Worm (Caenorhabditis elegans) whole organism, young adult: ENCODE results near the gene F01G4.6.

Source experiments
- C06A6.2 ChIP-seq: fragments of 200-800 bp; sonication (Bioruptor generic); conservative IDR thresholded peaks from 2 replicates; pipeline ENCODE4 v1.3.6; 2022; ENCODE audit warnings: missing genetic modification characterization, missing compliant biosample characterization
- C17E4.6 ChIP-seq: fragments of 200-800 bp; sonication (Bioruptor generic); IDR thresholded peaks from 2 replicates; pipeline ENCODE4 v1.3.6; 2022; ENCODE audit warnings: missing genetic modification reagents, missing genetic modification characterization, missing compliant biosample characterization
- D2030.7 ChIP-seq: fragments of 200-800 bp; sonication (Bioruptor generic); IDR thresholded peaks from 2 replicates; pipeline ENCODE4 v1.3.6; 2022; ENCODE audit warnings: missing genetic modification reagents, missing genetic modification characterization, missing compliant biosample characterization
- F10E7.11 ChIP-seq: sonication (generic microtip); optimal IDR thresholded peaks from 2 replicates; lab custom pipeline; 2017; ENCODE audit warnings: mild to moderate bottlenecking, missing genetic modification characterization, moderate library complexity, missing compliant biosample characterization
- F22D6.2 ChIP-seq: sonication (generic microtip); optimal IDR thresholded peaks from 2 replicates; lab custom pipeline; 2016; ENCODE audit warnings: mild to moderate bottlenecking, missing genetic modification characterization, missing compliant biosample characterization
- F23B12.7 ChIP-seq: sonication (generic microtip); optimal IDR thresholded peaks from 2 replicates; lab custom pipeline; 2017; ENCODE audit warnings: missing genetic modification characterization, mild to moderate bottlenecking, missing compliant biosample characterization, antibody characterized with exemption, moderate library complexity; ENCODE audit not compliant: insufficient read depth
- F55B11.4 ChIP-seq: sonication (generic microtip); optimal IDR thresholded peaks from 2 replicates; lab custom pipeline; 2016; ENCODE audit warnings: missing compliant biosample characterization, missing genetic modification characterization, borderline replicate concordance; ENCODE audit not compliant: insufficient read depth
- Y53F4B.3 ChIP-seq: fragments of 200-800 bp; sonication (Bioruptor generic); IDR thresholded peaks from 2 replicates; pipeline ENCODE4 v1.3.6; 2022; ENCODE audit warnings: missing genetic modification reagents, missing genetic modification characterization, missing compliant biosample characterization
- aptf-3 ChIP-seq: fragments of 200-800 bp; sonication (Bioruptor generic); IDR thresholded peaks from 2 replicates; pipeline ENCODE4 v1.3.6; 2022; ENCODE audit warnings: missing genetic modification characterization, missing compliant biosample characterization
- atf-7 ChIP-seq: sonication (generic microtip); optimal IDR thresholded peaks from 2 replicates; lab custom pipeline; 2017; ENCODE audit warnings: mild to moderate bottlenecking, missing genetic modification characterization, missing compliant biosample characterization
- attf-3 ChIP-seq: fragments of 200-800 bp; sonication (Bioruptor generic); conservative IDR thresholded peaks from 2 replicates; pipeline ENCODE4 v1.3.6; 2022; ENCODE audit warnings: missing genetic modification reagents, missing genetic modification characterization, missing compliant biosample characterization
- cebp-1 ChIP-seq, 2 experiments: fragments of 200-800 bp in 1 of 2; sonication (Bioruptor generic) in 1 of 2; sonication (generic microtip) in 1 of 2; IDR thresholded peaks in 1 of 2; optimal IDR thresholded peaks in 1 of 2; 2 replicates each; pipeline versions ENCODE4 v1.3.6 to Lab custom; 2017 to 2022; ENCODE audit warnings: missing compliant biosample characterization in 2 of 2, missing genetic modification characterization in 2 of 2, mild to moderate bottlenecking in 1 of 2, missing genetic modification reagents in 1 of 2, moderate library complexity in 1 of 2
- cebp-2 ChIP-seq: fragments of 200-800 bp; sonication (Bioruptor generic); IDR thresholded peaks from 2 replicates; pipeline ENCODE4 v1.3.6; 2022; ENCODE audit warnings: missing genetic modification characterization, missing compliant biosample characterization
- ceh-100 ChIP-seq: fragments of 200-800 bp; sonication (Bioruptor generic); IDR thresholded peaks from 2 replicates; pipeline ENCODE4 v1.3.6; 2022; ENCODE audit warnings: missing genetic modification reagents, missing genetic modification characterization, missing compliant biosample characterization
- ceh-27 ChIP-seq: fragments of 200-800 bp; sonication (Bioruptor generic); optimal IDR thresholded peaks from 2 replicates; lab custom pipeline; 2018; ENCODE audit warnings: mild to moderate bottlenecking, missing genetic modification characterization, moderate library complexity, missing compliant biosample characterization
- chd-7 ChIP-seq: sonication (generic microtip); optimal IDR thresholded peaks from 2 replicates; lab custom pipeline; 2016; ENCODE audit warnings: mild to moderate bottlenecking, missing genetic modification characterization, moderate library complexity, missing compliant biosample characterization
- die-1 ChIP-seq: sonication (generic microtip); optimal IDR thresholded peaks from 2 replicates; lab custom pipeline; 2016; ENCODE audit warnings: missing genotype, mild to moderate bottlenecking, missing genetic modification characterization, missing compliant biosample characterization
- dpff-1 ChIP-seq: sonication (generic microtip); optimal IDR thresholded peaks from 2 replicates; lab custom pipeline; 2017; ENCODE audit warnings: mild to moderate bottlenecking, missing genetic modification characterization, missing compliant biosample characterization
- efl-1 ChIP-seq: fragments of 150-350 bp; optimal IDR thresholded peaks from 2 replicates; lab custom pipeline; 2014; ENCODE audit warnings: missing biosample characterization, missing genetic modification reagents, missing genetic modification characterization
- egl-44 ChIP-seq: fragments of 200-800 bp; sonication (Bioruptor generic); IDR thresholded peaks from 2 replicates; pipeline ENCODE4 v1.3.6; 2022; ENCODE audit warnings: missing genetic modification reagents, missing genetic modification characterization, missing compliant biosample characterization
- ekl-4 ChIP-seq: fragments of 200-800 bp; sonication (Bioruptor generic); IDR thresholded peaks from 2 replicates; pipeline ENCODE4 v1.3.6; 2022; ENCODE audit warnings: missing genetic modification reagents, missing genetic modification characterization, missing compliant biosample characterization
- gei-17 ChIP-seq: fragments of 200-800 bp; sonication (Bioruptor generic); optimal IDR thresholded peaks from 2 replicates; lab custom pipeline; 2018; ENCODE audit warnings: mild to moderate bottlenecking, missing genetic modification characterization, missing compliant biosample characterization
- hlh-12 ChIP-seq: sonication (generic microtip); optimal IDR thresholded peaks from 2 replicates; lab custom pipeline; 2016; ENCODE audit warnings: missing genetic modification characterization, missing compliant biosample characterization
- hmg-1.2 ChIP-seq: fragments of 200-800 bp; sonication (Bioruptor generic); IDR thresholded peaks from 2 replicates; pipeline ENCODE4 v1.3.6; 2022; ENCODE audit warnings: missing genetic modification reagents, missing genetic modification characterization, missing compliant biosample characterization
- hmg-20 ChIP-seq: fragments of 200-800 bp; sonication (Bioruptor generic); IDR thresholded peaks from 2 replicates; pipeline ENCODE4 v1.3.6; 2022; ENCODE audit warnings: missing genetic modification reagents, missing genetic modification characterization, missing compliant biosample characterization
- lir-1 ChIP-seq: fragments of 200-800 bp; sonication (Bioruptor generic); conservative IDR thresholded peaks from 2 replicates; pipeline ENCODE4 v1.3.6; 2022; ENCODE audit warnings: missing genetic modification reagents, missing genetic modification characterization, missing compliant biosample characterization
- lsl-1 ChIP-seq: fragments of 200-800 bp; sonication (Bioruptor generic); optimal IDR thresholded peaks from 2 replicates; lab custom pipeline; 2018; ENCODE audit warnings: mild to moderate bottlenecking, missing genetic modification characterization, moderate library complexity, missing compliant biosample characterization
- madf-10 ChIP-seq: sonication (generic microtip); optimal IDR thresholded peaks from 2 replicates; lab custom pipeline; 2016; ENCODE audit warnings: mild to moderate bottlenecking, missing genetic modification characterization, missing compliant biosample characterization
- madf-3 ChIP-seq: fragments of 200-800 bp; sonication (Bioruptor generic); IDR thresholded peaks from 2 replicates; pipeline ENCODE4 v1.3.6; 2022; ENCODE audit warnings: missing genetic modification reagents, missing genetic modification characterization, missing compliant biosample characterization
- mel-28 ChIP-seq: sonication (generic microtip); optimal IDR thresholded peaks from 2 replicates; lab custom pipeline; 2016; ENCODE audit warnings: borderline replicate concordance, mild to moderate bottlenecking, missing genetic modification characterization, missing compliant biosample characterization
- mes-4 ChIP-seq: sonication (generic microtip); optimal IDR thresholded peaks from 2 replicates; lab custom pipeline; 2016; ENCODE audit warnings: missing genotype, missing genetic modification characterization, missing compliant biosample characterization
- mxl-1 ChIP-seq: sonication (generic microtip); optimal IDR thresholded peaks from 2 replicates; lab custom pipeline; 2016; ENCODE audit warnings: missing genetic modification characterization, missing compliant biosample characterization
- nfya-1 ChIP-seq: sonication (generic microtip); optimal IDR thresholded peaks from 2 replicates; lab custom pipeline; 2017; ENCODE audit warnings: antibody characterized with exemption, missing compliant biosample characterization, missing genetic modification characterization, borderline replicate concordance; ENCODE audit not compliant: insufficient read depth
- nfya-2 ChIP-seq: fragments of 200-800 bp; sonication (Bioruptor generic); IDR thresholded peaks from 2 replicates; pipeline ENCODE4 v1.3.6; 2022; ENCODE audit warnings: missing genetic modification reagents, missing genetic modification characterization, missing compliant biosample characterization
- nfyb-1 ChIP-seq: fragments of 200-800 bp; sonication (Bioruptor generic); IDR thresholded peaks from 2 replicates; pipeline ENCODE4 v1.3.6; 2022; ENCODE audit warnings: missing genetic modification reagents, missing genetic modification characterization, missing compliant biosample characterization
- nhr-179 ChIP-seq: sonication (generic microtip); optimal IDR thresholded peaks from 2 replicates; lab custom pipeline; 2016; ENCODE audit warnings: mild to moderate bottlenecking, missing genetic modification characterization, missing compliant biosample characterization
- nhr-90 ChIP-seq: sonication (generic microtip); optimal IDR thresholded peaks from 2 replicates; lab custom pipeline; 2016; ENCODE audit warnings: missing genotype, mild to moderate bottlenecking, missing genetic modification characterization, missing compliant biosample characterization
- pbrm-1 ChIP-seq: fragments of 200-800 bp; sonication (Bioruptor generic); IDR thresholded peaks from 2 replicates; pipeline ENCODE4 v1.3.6; 2022; ENCODE audit warnings: missing genetic modification reagents, missing genetic modification characterization, missing compliant biosample characterization
- rcor-1 ChIP-seq: fragments of 200-800 bp; sonication (Bioruptor generic); IDR thresholded peaks from 2 replicates; pipeline ENCODE4 v1.3.6; 2022; ENCODE audit warnings: missing genetic modification reagents, missing genetic modification characterization, missing compliant biosample characterization
- snpc-3.4 ChIP-seq: sonication (generic microtip); optimal IDR thresholded peaks from 2 replicates; lab custom pipeline; 2017; ENCODE audit warnings: missing genetic modification characterization, mild to moderate bottlenecking, missing compliant biosample characterization, antibody characterized with exemption, moderate library complexity, missing genotype, missing genetic modification reagents
- snpc-4 ChIP-seq, 5 experiments: fragments of 150-350 bp in 1 of 5; sonication (generic microtip) in 4 of 5; optimal IDR thresholded peaks; 2 replicates each; lab custom pipeline; 2014 to 2018; ENCODE audit warnings: missing genetic modification characterization in 5 of 5, missing biosample characterization in 3 of 5, antibody characterized with exemption in 2 of 5, mild to moderate bottlenecking in 2 of 5, missing compliant biosample characterization in 2 of 5, missing genotype in 2 of 5, moderate library complexity in 2 of 5, missing genetic modification reagents in 1 of 5
- sptf-2 ChIP-seq: fragments of 200-800 bp; sonication (Bioruptor generic); optimal IDR thresholded peaks from 2 replicates; lab custom pipeline; 2018; ENCODE audit warnings: mild to moderate bottlenecking, missing genetic modification characterization, missing compliant biosample characterization
- tlf-1 ChIP-seq: fragments of 200-800 bp; sonication (Bioruptor generic); optimal IDR thresholded peaks from 2 replicates; lab custom pipeline; 2018; ENCODE audit warnings: mild to moderate bottlenecking, missing genetic modification characterization, missing compliant biosample characterization
- ztf-22 ChIP-seq: fragments of 200-800 bp; sonication (Bioruptor generic); optimal IDR thresholded peaks from 2 replicates; lab custom pipeline; 2018; ENCODE audit warnings: mild to moderate bottlenecking, missing genetic modification characterization, moderate library complexity, missing compliant biosample characterization
- ztf-25 ChIP-seq: fragments of 200-800 bp; sonication (Bioruptor generic); IDR thresholded peaks from 2 replicates; pipeline ENCODE4 v1.3.6; 2022; ENCODE audit warnings: missing genetic modification reagents, missing genetic modification characterization, missing compliant biosample characterization
- ztf-26 ChIP-seq: sonication (generic microtip); optimal IDR thresholded peaks from 2 replicates; lab custom pipeline; 2017; ENCODE audit warnings: missing genetic modification characterization, missing compliant biosample characterization

Gene F01G4.6

ce11 chrIV:11118837-11119491, 30.3 kb downstream of the F01G4.6 start, which contains the start of the genes imp-2 and enpl-1 (continued):
- TF ChIP-seq gei-17 (GFP tag; lab: Kevin White, UChicago) (peak; percentile 46), ekl-4 (GFP tag; lab: Robert Waterston, UW) (peak; percentile 91), mxl-1 (tag; lab: Kevin White, UChicago) (no peak), madf-3 (GFP tag; lab: Robert Waterston, UW) (peak; percentile 72; the same call in 1 of the 2 replicates), madf-10 (tag; lab: Kevin White, UChicago) (peak; percentile 77), lsl-1 (GFP tag; lab: Kevin White, UChicago) (peak; percentile 67), atf-7 (peak; percentile 63), snpc-4 (GFP tag; optimal IDR thresholded peaks at IDR 0.05; lab: Kevin White, UChicago) (no peak), snpc-4 (tag; optimal IDR thresholded peaks at IDR 0.05; lab: Kevin White, UChicago) (peak in 3 of 4 experiments; percentile 68 to 78 (median 71)), C06A6.2 (GFP tag; lab: Robert Waterston, UW) (peak; percentile 80), mes-4 (tag; lab: Kevin White, UChicago) (no peak), C17E4.6 (GFP tag; lab: Robert Waterston, UW) (no peak), hmg-20 (GFP tag; lab: Robert Waterston, UW) (no peak), hlh-12 (tag; lab: Kevin White, UChicago) (no peak), pbrm-1 (GFP tag; lab: Robert Waterston, UW) (peak; percentile 84), die-1 (tag; lab: Kevin White, UChicago) (peak; percentile 12), F55B11.4 (tag; lab: Kevin White, UChicago) (no peak), snpc-3.4 (tag; lab: Kevin White, UChicago) (no peak), sptf-2 (GFP tag; lab: Kevin White, UChicago) (no peak), rcor-1 (GFP tag; lab: Robert Waterston, UW) (peak; percentile 75), tlf-1 (peak; percentile 86), ztf-25 (0 out of 2 replicates have a peak, but pooled peaks have one; percentile 30), F10E7.11 (tag; lab: Kevin White, UChicago) (no peak), attf-3 (GFP tag; lab: Robert Waterston, UW) (no peak), ztf-26 (tag; lab: Kevin White, UChicago) (peak; percentile 37), lir-1 (GFP tag; lab: Robert Waterston, UW) (peak; percentile 58; the same call in 1 of the 2 replicates), dpff-1 (tag; lab: Kevin White, UChicago) (no peak), ztf-22 (GFP tag; lab: Kevin White, UChicago) (peak; percentile 48), nfyb-1 (GFP tag; lab: Robert Waterston, UW) (peak; percentile 100), efl-1 (GFP tag; lab: Kevin White, UChicago) (peak; percentile 23), D2030.7 (GFP tag; lab: Robert Waterston, UW) (peak; percentile 53; the same call in 1 of the 2 replicates), cebp-2 (no peak), hmg-1.2 (peak; percentile 97), egl-44 (GFP tag; lab: Robert Waterston, UW) (peak; percentile 55; the same call in 1 of the 2 replicates), ceh-100 (GFP tag; lab: Robert Waterston, UW) (peak; percentile 77), Y53F4B.3 (no peak), nfya-2 (GFP tag; lab: Robert Waterston, UW) (no peak), nhr-90 (peak; percentile 82), ceh-27 (peak; percentile 88), chd-7 (tag; lab: Kevin White, UChicago) (peak; percentile 79), cebp-1 (GFP tag; IDR thresholded peaks at IDR 0.05; lab: Robert Waterston, UW) (0 out of 2 replicates have a peak, but pooled peaks have one; percentile 12), cebp-1 (tag; optimal IDR thresholded peaks at IDR 0.05; lab: Kevin White, UChicago) (peak; percentile 82), F23B12.7 (tag; lab: Kevin White, UChicago) (peak; percentile 21), nfya-1 (no peak), mel-28 (no peak), nhr-179 (tag; lab: Kevin White, UChicago) (no peak), aptf-3 (no peak), F22D6.2 (tag; lab: Kevin White, UChicago) (peak; percentile 51)
